Worm (Caenorhabditis elegans): ENCODE results near the gene Y82E9BR.22.
A peak's percentile ranks its signal among the peaks of the same experiment; 100 is the strongest.

Gene Y82E9BR.22

ce11 chrIII:1419700-1420356, 10.8 kb upstream of the Y82E9BR.22 start (continued):
- TF ChIP-seq ceh-79 (tag; optimal IDR thresholded peaks at IDR 0.05) (peak; percentile 94), snpc-4 (GFP tag; optimal IDR thresholded peaks at IDR 0.05) (peak; percentile 51), snpc-4 (tag; optimal IDR thresholded peaks at IDR 0.05) (peak in 3 of 4 experiments; percentile 16 to 60 (median 59)), snpc-1.1 (tag; optimal IDR thresholded peaks at IDR 0.05; ENCODE audit: insufficient read depth) (peak; percentile 71)

- TF ChIP-seq F52B5.7 (tag; optimal IDR thresholded peaks at IDR 0.05) (no peak), egrh-3 (GFP tag; IDR thresholded peaks at IDR 0.05) (peak; percentile 93), F39B2.1 (GFP tag; IDR thresholded peaks at IDR 0.05) (peak; percentile 49; the same call in 1 of the 2 replicates), ceh-40 (GFP tag; IDR thresholded peaks at IDR 0.05) (0 out of 2 replicates have a peak, but pooled peaks have one; percentile 3), madf-3 (GFP tag; IDR thresholded peaks at IDR 0.05) (peak; percentile 79), zfh-2 (GFP tag; conservative IDR thresholded peaks at IDR 0.05) (peak; percentile 87), let-526 (GFP tag; IDR thresholded peaks at IDR 0.05) (no peak), rcor-1 (GFP tag; IDR thresholded peaks at IDR 0.05) (peak; percentile 9; the same call in 1 of the 2 replicates)
These were observed 10.2 kb upstream of the Y82E9BR.22 start, which contains the start of gene Y82E9BR.3 for ce11 chrIII:1419146-1419636. Y82E9BR.3 (plus strand) TSS chrIII:1419196.

- TF ChIP-seq efl-1 (GFP tag; optimal IDR thresholded peaks at IDR 0.05) (peak; percentile 18), dox-1 (GFP tag; IDR thresholded peaks at IDR 0.05) (peak; percentile 93), xnd-1 (tag; optimal IDR thresholded peaks at IDR 0.05) (no peak), tbp1 (GFP tag; optimal IDR thresholded peaks at IDR 0.05) (peak; percentile 69), F52B5.7 (tag; optimal IDR thresholded peaks at IDR 0.05) (no peak), bed-2 (GFP tag; IDR thresholded peaks at IDR 0.05) (no peak), ceh-27 (GFP tag; optimal IDR thresholded peaks at IDR 0.05) (peak; percentile 77), D2030.7 (GFP tag; IDR thresholded peaks at IDR 0.05) (peak; percentile 92), akir-1 (GFP tag; optimal IDR thresholded peaks at IDR 0.05) (no peak), snpc-4 (GFP tag; optimal IDR thresholded peaks at IDR 0.05) (peak; percentile 47), snpc-4 (tag; optimal IDR thresholded peaks at IDR 0.05) (peak; percentile 27 to 83 (median 60)), F22D6.2 (tag; optimal IDR thresholded peaks at IDR 0.05) (no peak), ZK185.1 (tag; optimal IDR thresholded peaks at IDR 0.05; ENCODE audit: poor library complexity, severe bottlenecking) (peak; percentile 49), aptf-3 (GFP tag; IDR thresholded peaks at IDR 0.05) (no peak), nfya-1 (tag; optimal IDR thresholded peaks at IDR 0.05; ENCODE audit: borderline replicate concordance, insufficient read depth) (no peak), athp-1 (tag; optimal IDR thresholded peaks at IDR 0.05) (peak; percentile 6), hmg-20 (GFP tag; IDR thresholded peaks at IDR 0.05) (peak; percentile 50; the same call in 1 of the 2 replicates), cebp-2 (GFP tag; IDR thresholded peaks at IDR 0.05) (no peak), die-1 (tag; optimal IDR thresholded peaks at IDR 0.05) (no peak), lin-40 (tag; optimal IDR thresholded peaks at IDR 0.05) (peak; percentile 82), Y53F4B.3 (GFP tag; IDR thresholded peaks at IDR 0.05) (no peak), ztf-6 (GFP tag; IDR thresholded peaks at IDR 0.05) (no peak), aptf-2 (GFP tag; conservative IDR thresholded peaks at IDR 0.05) (no peak), rec-8 (tag; optimal IDR thresholded peaks at IDR 0.05) (no peak), him-1 (tag; optimal IDR thresholded peaks at IDR 0.05) (no peak), B0261.1 (tag; optimal IDR thresholded peaks at IDR 0.05) (peak; percentile 14), somi-1 (GFP tag; optimal IDR thresholded peaks at IDR 0.05) (no peak), nhr-120 (GFP tag; IDR thresholded peaks at IDR 0.05) (no peak), nhr-80 (tag; optimal IDR thresholded peaks at IDR 0.05) (peak; percentile 62), B0019.2 (GFP tag; conservative IDR thresholded peaks at IDR 0.05) (peak; percentile 52; the same call in 1 of the 2 replicates), C06A6.2 (GFP tag; conservative IDR thresholded peaks at IDR 0.05) (peak; percentile 79), unc-130 (GFP tag; optimal IDR thresholded peaks at IDR 0.05) (peak; percentile 34), egl-44 (GFP tag; IDR thresholded peaks at IDR 0.05) (0 out of 2 replicates have a peak, but pooled peaks have one; percentile 44), F39B2.1 (GFP tag; IDR thresholded peaks at IDR 0.05) (no peak), ztf-18 (tag; optimal IDR thresholded peaks at IDR 0.05) (no peak)
These were observed 9.7 kb upstream of the Y82E9BR.22 start for ce11 chrIII:1418709-1419108.
